Worm (Caenorhabditis elegans) whole organism, L4 larva: ENCODE measurements around the gene srv-6.
A peak's percentile ranks its signal among the peaks of the same experiment; 100 is the strongest.

Experiments
- D1046.2 ChIP-seq: fragments of 200-800 bp; sonication (Bioruptor generic); IDR thresholded peaks from 2 replicates; pipeline ENCODE4 v1.3.6; 2022; ENCODE audit warnings: missing genetic modification characterization, missing compliant biosample characterization
- F26F4.8 ChIP-seq: fragments of 200-800 bp; sonication (Bioruptor generic); conservative IDR thresholded peaks from 2 replicates; pipeline ENCODE4 v1.3.6; 2022; ENCODE audit warnings: missing genetic modification characterization, missing compliant biosample characterization
- F37D6.2 ChIP-seq: sonication (generic microtip); optimal IDR thresholded peaks from 2 replicates; lab custom pipeline; 2016; ENCODE audit warnings: mild to moderate bottlenecking, missing genetic modification characterization, missing compliant biosample characterization
- F44E2.7 ChIP-seq: fragments of 200-800 bp; sonication (Bioruptor generic); IDR thresholded peaks from 2 replicates; pipeline ENCODE4 v2.1.2; 2022; ENCODE audit warnings: missing genetic modification characterization, missing compliant biosample characterization
- F49E8.2 ChIP-seq: sonication (generic microtip); optimal IDR thresholded peaks from 2 replicates; lab custom pipeline; 2016; ENCODE audit warnings: missing compliant biosample characterization, mild to moderate bottlenecking, missing genetic modification characterization, borderline replicate concordance
- ZK546.5 ChIP-seq, 2 experiments: sonication (generic microtip); optimal IDR thresholded peaks; 2 replicates each; lab custom pipeline; 2017; ENCODE audit warnings: missing biosample characterization in 2 of 2, missing genetic modification characterization in 2 of 2
- aha-1 ChIP-seq: fragments of 150-350 bp; peaks from one replicate; lab custom pipeline; 2014; ENCODE audit warnings: missing biosample characterization, missing genetic modification characterization
- arid-1 ChIP-seq: fragments of 200-800 bp; sonication (Bioruptor generic); conservative IDR thresholded peaks from 2 replicates; pipeline ENCODE4 v1.3.6; 2022; ENCODE audit warnings: missing genetic modification reagents, missing genetic modification characterization, missing compliant biosample characterization
- ceh-20 ChIP-seq: fragments of 200-800 bp; sonication (Bioruptor generic); IDR thresholded peaks from 2 replicates; pipeline ENCODE4 v1.3.6; 2022; ENCODE audit warnings: missing genetic modification reagents, missing genetic modification characterization, missing compliant biosample characterization
- ctbp-1 ChIP-seq: fragments of 200-800 bp; sonication (Bioruptor generic); IDR thresholded peaks from 2 replicates; pipeline ENCODE4 v1.3.6; 2022; ENCODE audit warnings: missing genetic modification reagents, missing genetic modification characterization, missing compliant biosample characterization
- daf-19 ChIP-seq: fragments of 200-800 bp; sonication (Bioruptor generic); conservative IDR thresholded peaks from 2 replicates; pipeline ENCODE4 v1.3.6; 2022; ENCODE audit warnings: missing genetic modification characterization, missing compliant biosample characterization
- dmd-6 ChIP-seq: fragments of 200-800 bp; sonication (Bioruptor generic); IDR thresholded peaks from 2 replicates; pipeline ENCODE4 v1.3.6; 2022; ENCODE audit warnings: missing genetic modification reagents, missing genetic modification characterization, missing compliant biosample characterization
- dmd-8 ChIP-seq: fragments of 200-800 bp; sonication (Bioruptor generic); IDR thresholded peaks from 2 replicates; pipeline ENCODE4 v1.3.6; 2022; ENCODE audit warnings: missing genetic modification characterization, missing compliant biosample characterization
- dmd-9 ChIP-seq: fragments of 200-800 bp; sonication (Bioruptor generic); IDR thresholded peaks from 2 replicates; pipeline ENCODE4 v1.3.6; 2022; ENCODE audit warnings: missing genetic modification reagents, missing genetic modification characterization, missing compliant biosample characterization
- dpl-1 ChIP-seq: fragments of 150-350 bp; optimal IDR thresholded peaks from 2 replicates; lab custom pipeline; 2014; ENCODE audit warnings: missing biosample characterization, missing genetic modification reagents, missing genetic modification characterization
- egl-43 ChIP-seq: fragments of 200-800 bp; sonication (Bioruptor generic); IDR thresholded peaks from 2 replicates; pipeline ENCODE4 v1.3.6; 2022; ENCODE audit warnings: missing genetic modification reagents, missing genetic modification characterization, missing compliant biosample characterization
- hif-1 ChIP-seq, 2 experiments: sonication (generic microtip); optimal IDR thresholded peaks; 2 replicates each; lab custom pipeline; 2016 to 2017; ENCODE audit warnings: missing compliant biosample characterization in 2 of 2, missing genetic modification characterization in 2 of 2, missing genetic modification reagents in 2 of 2, missing genotype in 2 of 2, mild to moderate bottlenecking in 1 of 2
- jun-1 ChIP-seq: fragments of 150-350 bp; optimal IDR thresholded peaks from 2 replicates; lab custom pipeline; 2014; ENCODE audit warnings: missing biosample characterization, missing genetic modification reagents, missing genetic modification characterization
- lim-7 ChIP-seq: fragments of 200-800 bp; sonication (Bioruptor generic); IDR thresholded peaks from 2 replicates; pipeline ENCODE4 v1.3.6; 2022; ENCODE audit warnings: missing genetic modification characterization, missing compliant biosample characterization
- lin-13 ChIP-seq: fragments of 150-350 bp; optimal IDR thresholded peaks from 2 replicates; lab custom pipeline; 2014; ENCODE audit warnings: missing biosample characterization, missing genetic modification reagents, missing genetic modification characterization
- madf-9 ChIP-seq: fragments of 200-800 bp; sonication (Bioruptor generic); conservative IDR thresholded peaks from 2 replicates; pipeline ENCODE4 v1.3.6; 2022; ENCODE audit warnings: missing genetic modification reagents, missing genetic modification characterization, missing compliant biosample characterization
- mdl-1 ChIP-seq, 2 experiments: fragments of 150-350 bp in 1 of 2; sonication (generic microtip) in 1 of 2; optimal IDR thresholded peaks; 2 replicates each; lab custom pipeline; 2014 to 2017; ENCODE audit warnings: missing biosample characterization in 2 of 2, missing genetic modification characterization in 2 of 2
- mep-1 ChIP-seq: fragments of 150-350 bp; sonication (generic microtip); optimal IDR thresholded peaks from 3 replicates; lab custom pipeline; 2014; ENCODE audit warnings: missing biosample characterization, missing genetic modification characterization
- mxl-3 ChIP-seq: fragments of 200-800 bp; sonication (Bioruptor generic); optimal IDR thresholded peaks from 2 replicates; lab custom pipeline; 2018; ENCODE audit warnings: mild to moderate bottlenecking, missing genetic modification characterization, missing compliant biosample characterization
- nhr-102 ChIP-seq: sonication (generic microtip); optimal IDR thresholded peaks from 2 replicates; lab custom pipeline; 2016; ENCODE audit warnings: mild to moderate bottlenecking, missing genetic modification characterization, moderate library complexity, missing compliant biosample characterization
- nhr-25 ChIP-seq: sonication (generic microtip); optimal IDR thresholded peaks from 2 replicates; lab custom pipeline; 2017; ENCODE audit warnings: missing genetic modification characterization, mild to moderate bottlenecking, missing compliant biosample characterization, antibody characterized with exemption, moderate library complexity, borderline replicate concordance; ENCODE audit not compliant: insufficient read depth
- nhr-28 ChIP-seq: fragments of 150-350 bp; optimal IDR thresholded peaks from 2 replicates; lab custom pipeline; 2014; ENCODE audit warnings: missing biosample characterization, missing genetic modification characterization
- nhr-42 ChIP-seq: fragments of 200-800 bp; sonication (Bioruptor generic); IDR thresholded peaks from 2 replicates; pipeline ENCODE4 v1.3.6; 2022; ENCODE audit warnings: missing genetic modification characterization, missing compliant biosample characterization
- nhr-6 ChIP-seq: fragments of 150-350 bp; optimal IDR thresholded peaks from 2 replicates; lab custom pipeline; 2014; ENCODE audit warnings: missing biosample characterization, missing genetic modification characterization
- nhr-76 ChIP-seq: fragments of 150-350 bp; optimal IDR thresholded peaks from 2 replicates; lab custom pipeline; 2014; ENCODE audit warnings: missing biosample characterization, missing genetic modification characterization
- pha-4 ChIP-seq, 2 experiments: fragments of 150-350 bp in 1 of 2; fragments of 200-800 bp in 1 of 2; sonication (Bioruptor generic) in 1 of 2; IDR thresholded peaks in 1 of 2; optimal IDR thresholded peaks in 1 of 2; 2 replicates each; pipeline versions ENCODE4 v1.3.6 to Lab custom; 2014 to 2022; ENCODE audit warnings: missing genetic modification characterization in 2 of 2, missing genetic modification reagents in 2 of 2, missing biosample characterization in 1 of 2, missing compliant biosample characterization in 1 of 2
- php-3 ChIP-seq: fragments of 200-800 bp; sonication (Bioruptor generic); IDR thresholded peaks from 2 replicates; pipeline ENCODE4 v1.3.6; 2022; ENCODE audit warnings: missing genetic modification reagents, missing genetic modification characterization, missing compliant biosample characterization
- rbr-2 ChIP-seq: sonication (generic microtip); optimal IDR thresholded peaks from 2 replicates; lab custom pipeline; 2016; ENCODE audit warnings: missing genotype, missing genetic modification characterization, missing compliant biosample characterization
- set-16 ChIP-seq: fragments of 200-800 bp; sonication (Bioruptor generic); IDR thresholded peaks from 2 replicates; pipeline ENCODE4 v1.3.6; 2022; ENCODE audit warnings: missing genetic modification reagents, missing genetic modification characterization, missing compliant biosample characterization
- spr-1 ChIP-seq: sonication (generic microtip); optimal IDR thresholded peaks from 2 replicates; lab custom pipeline; 2016; ENCODE audit warnings: mild to moderate bottlenecking, missing genetic modification characterization, missing compliant biosample characterization
- unc-62 ChIP-seq, 3 experiments: fragments of 150-350 bp in 1 of 3; sonication (generic microtip); optimal IDR thresholded peaks in 2 of 3; peaks in 1 of 3; 1 replicate in 1 of 3; 2 replicates in 2 of 3; lab custom pipeline; 2014 to 2017; ENCODE audit warnings: missing biosample characterization in 3 of 3, missing genetic modification characterization in 3 of 3, missing genetic modification reagents in 3 of 3, missing genotype in 1 of 3
- zfp-2 ChIP-seq: sonication (generic microtip); optimal IDR thresholded peaks from 2 replicates; lab custom pipeline; 2016; ENCODE audit warnings: mild to moderate bottlenecking, missing genetic modification characterization, missing compliant biosample characterization
- zip-2 ChIP-seq: fragments of 150-350 bp; optimal IDR thresholded peaks from 2 replicates; lab custom pipeline; 2014; ENCODE audit warnings: missing biosample characterization, missing genetic modification characterization
- ztf-11 ChIP-seq: fragments of 150-350 bp; optimal IDR thresholded peaks from 2 replicates; lab custom pipeline; 2014; ENCODE audit warnings: missing biosample characterization, missing genetic modification characterization
- ztf-7 ChIP-seq: fragments of 150-350 bp; optimal IDR thresholded peaks from 2 replicates; lab custom pipeline; 2014; ENCODE audit warnings: missing biosample characterization, missing genetic modification characterization

srv-6 gene

ce11 chrX:4295917-4296316 lies 39.1 kb downstream of the srv-6 start:
- TF ChIP-seq ZK546.5 (tag; optimal IDR thresholded peaks at IDR 0.05; lab: Kevin White, UChicago) (no peak), php-3 (no peak), ceh-20 (no peak), ctbp-1 (GFP tag; lab: Robert Waterston, UW) (no peak), aha-1 (tag; lab: Kevin White, UChicago) (no peak), dmd-8 (GFP tag; lab: Robert Waterston, UW) (no peak), F26F4.8 (no peak), dpl-1 (GFP tag; lab: Kevin White, UChicago) (no peak)

ce11 chrX:4297452-4297851 lies 40.6 kb downstream of the srv-6 start, which contains the start of gene paf-2:
TSS of gene paf-2 (minus strand) at chrX:4297741.
- no peak for TF ChIP-seq ztf-7 (tag; lab: Kevin White, UChicago)
- TF ChIP-seq unc-62 (GFP tag; optimal IDR thresholded peaks at IDR 0.05 in 1 of 2; lab: Kevin White, UChicago), result peak in 1 of 2 experiments; percentile 68
- TF ChIP-seq unc-62 (tag; optimal IDR thresholded peaks at IDR 0.05; lab: Kevin White, UChicago), result no peak
- peak; percentile 13 for TF ChIP-seq aha-1 (tag; lab: Kevin White, UChicago)
- no peak for TF ChIP-seq nhr-6
- peak; percentile 22 for TF ChIP-seq mep-1 (tag; lab: Kevin White, UChicago)
- TF ChIP-seq hif-1 (tag; optimal IDR thresholded peaks at IDR 0.05; lab: Kevin White, UChicago), result peak in 1 of 2 experiments; percentile 1
- TF ChIP-seq nhr-42 (GFP tag; lab: Robert Waterston, UW), result no peak
- TF ChIP-seq ctbp-1 (GFP tag; lab: Robert Waterston, UW), result 0 out of 2 replicates have a peak, but pooled peaks have one; percentile 24
- TF ChIP-seq zip-2 (tag; lab: Kevin White, UChicago), result no peak

- TF ChIP-seq pha-4 (GFP tag; IDR thresholded peaks at IDR 0.05; lab: Robert Waterston, UW), result no peak
- no peak for TF ChIP-seq pha-4 (tag; optimal IDR thresholded peaks at IDR 0.05; lab: Kevin White, UChicago)
- no peak for TF ChIP-seq dmd-8 (GFP tag; lab: Robert Waterston, UW)
- TF ChIP-seq F44E2.7, result no peak
- peak in 1 of 2 experiments; percentile 91 for TF ChIP-seq unc-62 (GFP tag; optimal IDR thresholded peaks at IDR 0.05 in 1 of 2; lab: Kevin White, UChicago)
- TF ChIP-seq unc-62 (tag; optimal IDR thresholded peaks at IDR 0.05; lab: Kevin White, UChicago), result no peak
Measured at ce11 chrX:4303200-4303599, 46.3 kb downstream of the srv-6 start.

ce11 chrX:4306861-4307260 lies 50.0 kb downstream of the srv-6 start, which contains the start of gene pqn-15:
TSS of gene pqn-15 (minus strand) at chrX:4306961.
- no peak for TF ChIP-seq F49E8.2 (tag; lab: Kevin White, UChicago)
- no peak for TF ChIP-seq F44E2.7

ce11 chrX:4307559-4308005 lies 50.7 kb downstream of the srv-6 start:
- TF ChIP-seq nhr-28 (tag; lab: Kevin White, UChicago) (peak; percentile 52), aha-1 (tag; lab: Kevin White, UChicago) (peak; percentile 43), lim-7 (no peak), lin-13 (GFP tag; lab: Kevin White, UChicago) (no peak), dpl-1 (GFP tag; lab: Kevin White, UChicago) (peak; percentile 39), nhr-102 (tag; lab: Kevin White, UChicago) (no peak), mdl-1 (tag; optimal IDR thresholded peaks at IDR 0.05; lab: Kevin White, UChicago) (no peak), zfp-2 (tag; lab: Kevin White, UChicago) (no peak), madf-9 (no peak), mxl-3 (GFP tag; lab: Kevin White, UChicago) (peak; percentile 28), ztf-11 (tag; lab: Kevin White, UChicago) (no peak), nhr-76 (tag; lab: Kevin White, UChicago) (no peak), ceh-20 (peak; percentile 34; the same call in 1 of the 2 replicates), D1046.2 (GFP tag; lab: Robert Waterston, UW) (no peak), nhr-25 (no peak), dmd-6 (GFP tag; lab: Robert Waterston, UW) (peak; percentile 44; the same call in 1 of the 2 replicates), ctbp-1 (GFP tag; lab: Robert Waterston, UW) (0 out of 2 replicates have a peak, but pooled peaks have one; percentile 8), egl-43 (GFP tag; lab: Robert Waterston, UW) (no peak), rbr-2 (peak; percentile 37), nhr-42 (GFP tag; lab: Robert Waterston, UW) (no peak), F37D6.2 (tag; lab: Kevin White, UChicago) (no peak), set-16 (GFP tag; lab: Robert Waterston, UW) (no peak), daf-19 (GFP tag; lab: Robert Waterston, UW) (no peak), unc-62 (GFP tag; optimal IDR thresholded peaks at IDR 0.05 in 1 of 2; lab: Kevin White, UChicago) (no peak), unc-62 (tag; optimal IDR thresholded peaks at IDR 0.05; lab: Kevin White, UChicago) (no peak), spr-1 (tag; lab: Kevin White, UChicago) (no peak), jun-1 (tag; lab: Kevin White, UChicago) (no peak), dmd-9 (GFP tag; lab: Robert Waterston, UW) (no peak), ZK546.5 (tag; optimal IDR thresholded peaks at IDR 0.05; lab: Kevin White, UChicago) (no peak), arid-1 (no peak)
